Worm (Caenorhabditis elegans) whole organism, L4 larva: ENCODE measurements around the gene F40H3.3.

Experiments
- daf-8 ChIP-seq: fragments of 200-800 bp; sonication (Bioruptor generic); IDR thresholded peaks from 2 replicates; pipeline ENCODE4 v1.3.6; 2022; ENCODE audit warnings: missing genetic modification characterization, missing compliant biosample characterization
- gei-8 ChIP-seq: fragments of 200-800 bp; sonication (Bioruptor generic); optimal IDR thresholded peaks from 2 replicates; lab custom pipeline; 2018; ENCODE audit warnings: mild to moderate bottlenecking, missing genetic modification characterization, missing compliant biosample characterization
- mdl-1 ChIP-seq, 2 experiments: fragments of 150-350 bp in 1 of 2; sonication (generic microtip) in 1 of 2; optimal IDR thresholded peaks; 2 replicates each; lab custom pipeline; 2014 to 2017; ENCODE audit warnings: missing biosample characterization in 2 of 2, missing genetic modification characterization in 2 of 2
- mxl-2 ChIP-seq: fragments of 200-800 bp; sonication (Bioruptor generic); conservative IDR thresholded peaks from 2 replicates; pipeline ENCODE4 v1.3.6; 2022; ENCODE audit warnings: missing genetic modification reagents, missing genetic modification characterization, missing compliant biosample characterization
- nhr-237 ChIP-seq: sonication (generic microtip); optimal IDR thresholded peaks from 2 replicates; lab custom pipeline; 2017; ENCODE audit warnings: missing biosample characterization, missing genetic modification characterization
- unc-39 ChIP-seq: sonication (generic microtip); optimal IDR thresholded peaks from 2 replicates; lab custom pipeline; 2017; ENCODE audit warnings: missing biosample characterization, missing genetic modification characterization
- unc-62 ChIP-seq, 3 experiments: fragments of 150-350 bp in 1 of 3; sonication (generic microtip); optimal IDR thresholded peaks in 2 of 3; peaks in 1 of 3; 1 replicate in 1 of 3; 2 replicates in 2 of 3; lab custom pipeline; 2014 to 2017; ENCODE audit warnings: missing biosample characterization in 3 of 3, missing genetic modification characterization in 3 of 3, missing genetic modification reagents in 3 of 3, missing genotype in 1 of 3
- ztf-11 ChIP-seq: fragments of 150-350 bp; optimal IDR thresholded peaks from 2 replicates; lab custom pipeline; 2014; ENCODE audit warnings: missing biosample characterization, missing genetic modification characterization
- ztf-7 ChIP-seq: fragments of 150-350 bp; optimal IDR thresholded peaks from 2 replicates; lab custom pipeline; 2014; ENCODE audit warnings: missing biosample characterization, missing genetic modification characterization

- no peak for TF ChIP-seq mdl-1 (tag; optimal IDR thresholded peaks at IDR 0.05; lab: Kevin White, UChicago)
- no peak for TF ChIP-seq mxl-2 (GFP tag; lab: Robert Waterston, UW)
- TF ChIP-seq unc-62 (GFP tag; optimal IDR thresholded peaks at IDR 0.05 in 1 of 2; lab: Kevin White, UChicago), result no peak
- no peak for TF ChIP-seq unc-62 (tag; optimal IDR thresholded peaks at IDR 0.05; lab: Kevin White, UChicago)
- TF ChIP-seq daf-8 (GFP tag; lab: Robert Waterston, UW), result no peak
- no peak for TF ChIP-seq ztf-7 (tag; lab: Kevin White, UChicago)
- TF ChIP-seq gei-8 (GFP tag; lab: Kevin White, UChicago), result no peak
- TF ChIP-seq unc-39 (tag; lab: Kevin White, UChicago), result no peak
- TF ChIP-seq nhr-237 (tag; lab: Kevin White, UChicago), result no peak
- TF ChIP-seq ztf-11 (tag; lab: Kevin White, UChicago), result no peak
Measured at ce11 chrII:6132595-6132994, 38.7 kb upstream of the F40H3.3 start, which contains the start of gene abts-3.
